Fruit fly (Drosophila melanogaster) whole organism: ENCODE measurements around the gene Dscam2.

Source experiments
- CG8478 ChIP-seq: fragments of >200 bp; optimal IDR thresholded peaks from 2 replicates; lab custom pipeline; 2018; ENCODE audit warnings: inconsistent platforms
- pan ChIP-seq: fragments of >200 bp; optimal IDR thresholded peaks from 2 replicates; lab custom pipeline; 2017

- no peak for TF ChIP-seq CG8478 (lab: Kevin White, UChicago)
- no peak for TF ChIP-seq pan (lab: Kevin White, UChicago)
Measured at dm6 chr3L:7161924-7162323, 27.8 kb downstream of the Dscam2 start.
